Worm (Caenorhabditis elegans): ENCODE measurements around the gene C06E1.11.
A peak's percentile ranks its signal among the peaks of the same experiment; 100 is the strongest.

Gene C06E1.11

ce11 chrIII:8598961-8599360 lies 17.5 kb downstream of the C06E1.11 start:
- TF ChIP-seq efl-1 (GFP tag; optimal IDR thresholded peaks at IDR 0.05) (no peak), B0035.1 (tag; optimal IDR thresholded peaks at IDR 0.05) (no peak), F37B4.10 (GFP tag; IDR thresholded peaks at IDR 0.05) (no peak), lag-1 (GFP tag; IDR thresholded peaks at IDR 0.05) (no peak), ceh-79 (tag; optimal IDR thresholded peaks at IDR 0.05) (no peak), xnd-1 (tag; optimal IDR thresholded peaks at IDR 0.05) (no peak)

DNA sequence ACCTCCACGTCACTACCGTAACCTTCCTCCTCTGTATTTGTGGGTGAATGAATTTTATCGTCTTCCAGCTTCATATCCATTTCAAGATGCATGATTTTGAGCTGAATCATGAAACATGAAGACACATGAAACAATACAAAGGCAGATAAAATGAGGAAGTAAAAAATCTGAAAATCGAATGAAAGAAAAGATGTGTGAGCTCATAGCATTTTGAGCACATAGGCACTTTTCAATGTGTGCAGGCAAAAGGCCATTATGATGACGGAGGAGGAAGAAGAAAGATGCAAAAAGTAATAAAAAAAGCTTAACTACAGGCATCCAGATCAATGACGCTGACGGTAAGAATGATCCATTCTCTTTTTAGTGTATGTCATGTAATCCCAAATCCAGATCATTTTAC lies 18.7 kb downstream of the C06E1.11 start, which contains the start of gene ztf-30:
Gene ztf-30, minus strand, starts transcription at position 101 of the 400 bp plus-strand sequence.
- TF ChIP-seq cebp-1 (GFP tag; IDR thresholded peaks at IDR 0.05) (no peak), cebp-1 (tag; optimal IDR thresholded peaks at IDR 0.05) (no peak), F57A8.1 (GFP tag; optimal IDR thresholded peaks at IDR 0.05) (no peak), ama-1 (optimal IDR thresholded peaks at IDR 0.05) (no peak), ama-1 (GFP tag; optimal IDR thresholded peaks at IDR 0.05) (no peak), ceh-27 (GFP tag; optimal IDR thresholded peaks at IDR 0.05) (no peak), C17E4.6 (GFP tag; IDR thresholded peaks at IDR 0.05) (no peak), akir-1 (GFP tag; optimal IDR thresholded peaks at IDR 0.05) (no peak), mel-28 (tag; optimal IDR thresholded peaks at IDR 0.05; ENCODE audit: borderline replicate concordance) (no peak), aptf-3 (GFP tag; IDR thresholded peaks at IDR 0.05) (no peak), ceh-58 (GFP tag; IDR thresholded peaks at IDR 0.05) (no peak), fkh-3 (tag; optimal IDR thresholded peaks at IDR 0.05) (no peak), ztf-18 (tag; optimal IDR thresholded peaks at IDR 0.05) (no peak)

- no peak for TF ChIP-seq him-1 (tag; optimal IDR thresholded peaks at IDR 0.05)
- TF ChIP-seq mcd-1 (GFP tag; IDR thresholded peaks at IDR 0.05) = no peak
- TF ChIP-seq zim-3 (tag; optimal IDR thresholded peaks at IDR 0.05) = no peak
- TF ChIP-seq bed-1 (GFP tag; IDR thresholded peaks at IDR 0.05) = no peak
- no peak for TF ChIP-seq madf-10 (tag; optimal IDR thresholded peaks at IDR 0.05)
- TF ChIP-seq ceh-27 (GFP tag; optimal IDR thresholded peaks at IDR 0.05) = no peak
These were observed 19.8 kb downstream of the C06E1.11 start for ce11 chrIII:8596692-8597091.

ce11 chrIII:8594088-8594487 lies 22.4 kb downstream of the C06E1.11 start:
- TF ChIP-seq nhr-80 (tag; optimal IDR thresholded peaks at IDR 0.05) = peak; percentile 55
- TF ChIP-seq hlh-12 (tag; optimal IDR thresholded peaks at IDR 0.05) = no peak

DNA sequence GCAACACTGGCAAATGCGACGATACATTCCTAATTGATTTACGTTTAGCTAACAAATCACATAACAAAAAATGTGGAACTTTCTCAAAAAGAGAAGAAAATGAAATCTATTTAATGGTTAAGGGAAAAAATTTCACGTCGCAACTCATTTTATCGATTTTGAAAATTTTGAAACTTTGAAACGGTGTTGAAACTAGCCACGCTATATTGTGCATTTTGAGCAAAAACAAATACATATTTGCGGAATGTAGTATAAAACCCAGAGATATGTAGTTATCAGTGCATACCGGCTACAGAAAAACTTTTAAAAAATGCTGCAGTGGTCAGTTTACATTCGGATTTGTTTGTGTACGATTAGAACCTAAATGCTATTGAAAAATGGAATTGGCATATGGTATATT lies 22.9 kb downstream of the C06E1.11 start, which contains the start of gene C06E1.7:
Gene C06E1.7, minus strand, starts transcription at position 101 of the 400 bp plus-strand sequence.
- TF ChIP-seq xnd-1 (tag; optimal IDR thresholded peaks at IDR 0.05) (no peak), dox-1 (GFP tag; IDR thresholded peaks at IDR 0.05) (no peak), ceh-58 (GFP tag; IDR thresholded peaks at IDR 0.05) (no peak), gei-17 (GFP tag; optimal IDR thresholded peaks at IDR 0.05) (no peak), B0035.1 (tag; optimal IDR thresholded peaks at IDR 0.05) (no peak), K11D2.4 (GFP tag; IDR thresholded peaks at IDR 0.05) (no peak), rcor-1 (GFP tag; IDR thresholded peaks at IDR 0.05) (no peak), F10E7.11 (tag; optimal IDR thresholded peaks at IDR 0.05) (no peak), B0261.1 (tag; optimal IDR thresholded peaks at IDR 0.05) (no peak), lsy-27 (tag; optimal IDR thresholded peaks at IDR 0.05; ENCODE audit: borderline replicate concordance, insufficient read depth) (no peak), egl-44 (GFP tag; IDR thresholded peaks at IDR 0.05) (no peak), ceh-91 (GFP tag; IDR thresholded peaks at IDR 0.05) (no peak)
